Fruit fly (Drosophila melanogaster) whole organism, embryonic: ENCODE data around the gene Arfip.
A peak's percentile ranks its signal among the peaks of the same experiment; 100 is the strongest.

ENCODE experiments used
- ATbp ChIP-seq: fragments of 200-800 bp; sonication (Bioruptor generic); optimal IDR thresholded peaks from 2 replicates; lab custom pipeline; 2017; ENCODE audit warnings: missing biosample characterization, mild to moderate bottlenecking, missing genetic modification characterization, missing genetic modification reagents
- CG10959 ChIP-seq: fragments of 200-800 bp; sonication (Bioruptor generic); IDR thresholded peaks from 2 replicates; pipeline ENCODE4 v1.3.6; 2022; ENCODE audit warnings: missing biosample characterization, missing genetic modification characterization
- CG10979 ChIP-seq: fragments of 200-800 bp; sonication (Bioruptor generic); optimal IDR thresholded peaks from 2 replicates; lab custom pipeline; 2018; ENCODE audit warnings: missing biosample characterization, mild to moderate bottlenecking, missing genetic modification characterization, moderate library complexity
- CG11085 ChIP-seq: fragments of 200-800 bp; sonication (Bioruptor generic); IDR thresholded peaks from 2 replicates; pipeline ENCODE4 v1.3.6; 2022; ENCODE audit warnings: missing biosample characterization, missing genetic modification characterization
- CG11695 ChIP-seq: fragments of 200-800 bp; sonication (Bioruptor generic); IDR thresholded peaks from 3 replicates; pipeline ENCODE4 v1.3.6; 2022; ENCODE audit warnings: missing biosample characterization, missing genetic modification characterization
- CG11696 ChIP-seq: fragments of 200-800 bp; sonication (Bioruptor generic); IDR thresholded peaks from 2 replicates; pipeline ENCODE4 v1.3.6; 2022; ENCODE audit warnings: missing biosample characterization, missing genetic modification characterization
- CG12071 ChIP-seq: fragments of 200-800 bp; sonication (Bioruptor generic); optimal IDR thresholded peaks from 3 replicates; lab custom pipeline; 2018; ENCODE audit warnings: missing biosample characterization, mild to moderate bottlenecking, missing genetic modification characterization
- CG13287 ChIP-seq: fragments of 200-800 bp; sonication (Bioruptor generic); IDR thresholded peaks from 2 replicates; pipeline ENCODE4 v1.3.6; 2022; ENCODE audit warnings: missing biosample characterization, missing genetic modification characterization; ENCODE audit not compliant: partially characterized antibody
- CG14965 ChIP-seq: fragments of 200-800 bp; sonication (Bioruptor generic); optimal IDR thresholded peaks from 2 replicates; lab custom pipeline; 2016; ENCODE audit warnings: missing biosample characterization, missing genetic modification characterization, borderline replicate concordance
- CG15073 ChIP-seq: fragments of 200-800 bp; sonication (Bioruptor generic); optimal IDR thresholded peaks from 2 replicates; lab custom pipeline; 2016; ENCODE audit warnings: missing biosample characterization, missing genetic modification characterization
- CG1602 ChIP-seq: fragments of 200-800 bp; sonication (Bioruptor generic); optimal IDR thresholded peaks from 3 replicates; lab custom pipeline; 2016; ENCODE audit warnings: missing biosample characterization, missing genetic modification characterization
- CG16779 ChIP-seq: fragments of 200-800 bp; sonication (Bioruptor generic); IDR thresholded peaks from 2 replicates; pipeline ENCODE4 v1.3.6; 2022; ENCODE audit warnings: missing biosample characterization, missing genetic modification characterization
- CG16863 ChIP-seq: fragments of 200-800 bp; sonication (Bioruptor generic); optimal IDR thresholded peaks from 3 replicates; lab custom pipeline; 2016; ENCODE audit warnings: missing biosample characterization, missing genetic modification characterization
- CG2678 ChIP-seq: fragments of 200-800 bp; sonication (Bioruptor generic); optimal IDR thresholded peaks from 3 replicates; lab custom pipeline; 2019; ENCODE audit warnings: missing biosample characterization, mild to moderate bottlenecking, missing genetic modification characterization, moderate library complexity
- CG30020 ChIP-seq: fragments of 200-800 bp; optimal IDR thresholded peaks from 2 replicates; lab custom pipeline; 2019; ENCODE audit warnings: missing biosample characterization, mild to moderate bottlenecking, missing genetic modification characterization, moderate library complexity
- CG4424 ChIP-seq: fragments of 200-800 bp; sonication (Bioruptor generic); optimal IDR thresholded peaks from 3 replicates; lab custom pipeline; 2016; ENCODE audit warnings: missing biosample characterization, missing genetic modification characterization
- CG5245 ChIP-seq: fragments of 200-800 bp; sonication (Bioruptor generic); optimal IDR thresholded peaks from 3 replicates; lab custom pipeline; 2016; ENCODE audit warnings: missing biosample characterization, missing genetic modification characterization
- CG5953 ChIP-seq: fragments of 200-800 bp; sonication (Bioruptor generic); IDR thresholded peaks from 2 replicates; pipeline ENCODE4 v1.3.6; 2022; ENCODE audit warnings: missing biosample characterization, missing genetic modification characterization
- CG7271 ChIP-seq: fragments of 200-800 bp; sonication (Bioruptor generic); optimal IDR thresholded peaks from 2 replicates; lab custom pipeline; 2018; ENCODE audit warnings: missing biosample characterization, mild to moderate bottlenecking, missing genetic modification characterization, moderate library complexity
- CG7928 ChIP-seq: fragments of 200-800 bp; sonication (Bioruptor generic); optimal IDR thresholded peaks from 2 replicates; lab custom pipeline; 2017; ENCODE audit warnings: missing biosample characterization, mild to moderate bottlenecking, missing genetic modification characterization
- CG8478 ChIP-seq: fragments of >200 bp; optimal IDR thresholded peaks from 2 replicates; lab custom pipeline; 2018
- CHES-1-like ChIP-seq: fragments of 200-800 bp; sonication (Bioruptor generic); optimal IDR thresholded peaks from 2 replicates; lab custom pipeline; 2016; ENCODE audit warnings: missing biosample characterization, missing genetic modification characterization
- CTCF ChIP-seq: fragments of 200-800 bp; sonication (Bioruptor generic); optimal IDR thresholded peaks from 2 replicates; lab custom pipeline; 2017; ENCODE audit warnings: missing biosample characterization, mild to moderate bottlenecking, missing genetic modification characterization, moderate library complexity
- HLH4C ChIP-seq: fragments of 200-800 bp; sonication (Bioruptor generic); IDR thresholded peaks from 3 replicates; pipeline ENCODE4 v1.3.6; 2022; ENCODE audit warnings: missing biosample characterization, missing genetic modification characterization; ENCODE audit not compliant: partially characterized antibody
- NFAT ChIP-seq: fragments of 200-800 bp; sonication (Bioruptor generic); IDR thresholded peaks from 2 replicates; pipeline ENCODE4 v1.3.6; 2022; ENCODE audit warnings: missing biosample characterization, missing genetic modification characterization
- Neu2 ChIP-seq: fragments of 200-800 bp; sonication (Bioruptor generic); optimal IDR thresholded peaks from 3 replicates; lab custom pipeline; 2016; ENCODE audit warnings: missing biosample characterization, missing genetic modification characterization, borderline replicate concordance
- Optix ChIP-seq: fragments of 200-800 bp; sonication (Bioruptor generic); IDR thresholded peaks from 3 replicates; pipeline ENCODE4 v1.3.6; 2022; ENCODE audit warnings: missing biosample characterization, missing genetic modification characterization
- Rx ChIP-seq: fragments of 200-800 bp; sonication (Bioruptor generic); IDR thresholded peaks from 2 replicates; pipeline ENCODE4 v1.3.6; 2022; ENCODE audit warnings: missing biosample characterization, missing genetic modification characterization
- Scr ChIP-seq: fragments of 200-800 bp; sonication (Bioruptor generic); IDR thresholded peaks from 2 replicates; pipeline ENCODE4 v1.3.6; 2022; ENCODE audit warnings: missing biosample characterization, missing genetic modification characterization; ENCODE audit not compliant: partially characterized antibody
- Xbp1 ChIP-seq: fragments of 200-800 bp; sonication (Bioruptor generic); optimal IDR thresholded peaks from 3 replicates; lab custom pipeline; 2016; ENCODE audit warnings: missing biosample characterization, mild to moderate bottlenecking, missing genetic modification characterization
- ap ChIP-seq: fragments of 200-800 bp; sonication (Bioruptor generic); IDR thresholded peaks from 2 replicates; pipeline ENCODE4 v1.3.6; 2022; ENCODE audit warnings: missing biosample characterization, missing genetic modification characterization
- ash1 ChIP-seq: fragments of 200-800 bp; sonication (Bioruptor generic); optimal IDR thresholded peaks from 2 replicates; lab custom pipeline; 2018; ENCODE audit warnings: missing biosample characterization, mild to moderate bottlenecking, missing genetic modification characterization
- cwo ChIP-seq: fragments of 200-800 bp; sonication (Bioruptor generic); optimal IDR thresholded peaks from 3 replicates; lab custom pipeline; 2017; ENCODE audit warnings: missing biosample characterization, missing genetic modification characterization, mild to moderate bottlenecking, moderate library complexity, missing genetic modification reagents
- da ChIP-seq: fragments of 200-800 bp; sonication (Bioruptor generic); optimal IDR thresholded peaks from 2 replicates; lab custom pipeline; 2016; ENCODE audit warnings: missing biosample characterization, missing genetic modification characterization
- ewg ChIP-seq: fragments of 200-800 bp; sonication (Bioruptor generic); optimal IDR thresholded peaks from 3 replicates; lab custom pipeline; 2017; ENCODE audit warnings: mild to moderate bottlenecking, missing biosample characterization, missing genetic modification reagents, missing genetic modification characterization
- fd3F ChIP-seq: fragments of 200-800 bp; sonication (Bioruptor generic); optimal IDR thresholded peaks from 2 replicates; lab custom pipeline; 2018; ENCODE audit warnings: missing biosample characterization, mild to moderate bottlenecking, missing genetic modification characterization, moderate library complexity
- fd64A ChIP-seq: fragments of 200-800 bp; sonication (Bioruptor generic); optimal IDR thresholded peaks from 3 replicates; lab custom pipeline; 2018; ENCODE audit warnings: missing biosample characterization, mild to moderate bottlenecking, missing genetic modification characterization
- mld ChIP-seq: fragments of 200-800 bp; sonication (Bioruptor generic); IDR thresholded peaks from 3 replicates; pipeline ENCODE4 v1.3.6; 2022; ENCODE audit warnings: missing biosample characterization, missing genetic modification characterization; ENCODE audit not compliant: partially characterized antibody
- nmo ChIP-seq: fragments of 200-800 bp; sonication (Bioruptor generic); optimal IDR thresholded peaks from 2 replicates; lab custom pipeline; 2018; ENCODE audit warnings: missing biosample characterization, mild to moderate bottlenecking, missing genetic modification characterization, moderate library complexity
- org-1 ChIP-seq: fragments of 200-800 bp; sonication (Bioruptor generic); optimal IDR thresholded peaks from 2 replicates; lab custom pipeline; 2017; ENCODE audit warnings: missing biosample characterization, missing genetic modification characterization
- pfk ChIP-seq: fragments of 200-800 bp; sonication (Bioruptor generic); optimal IDR thresholded peaks from 2 replicates; lab custom pipeline; 2018; ENCODE audit warnings: missing biosample characterization, mild to moderate bottlenecking, missing genetic modification characterization, moderate library complexity
- prd ChIP-seq, 3 experiments: fragments of >200 bp in 2 of 3; fragments of 200-800 bp in 1 of 3; sonication (Bioruptor generic) in 1 of 3; optimal IDR thresholded peaks in 2 of 3; IDR thresholded peaks in 1 of 3; 2 replicates in 2 of 3; 3 replicates in 1 of 3; pipeline versions ENCODE4 v1.3.6 to Lab custom; 2017 to 2022; ENCODE audit warnings: missing biosample characterization in 1 of 3, missing genetic modification characterization in 1 of 3
- pros ChIP-seq: fragments of 200-800 bp; sonication (Bioruptor generic); optimal IDR thresholded peaks from 3 replicates; lab custom pipeline; 2019; ENCODE audit warnings: missing biosample characterization, mild to moderate bottlenecking, missing genetic modification characterization, moderate library complexity
- sc ChIP-seq, 3 experiments: fragments of >200 bp in 2 of 3; fragments of 200-800 bp in 1 of 3; sonication (Bioruptor generic) in 1 of 3; optimal IDR thresholded peaks; 2 replicates in 2 of 3; 3 replicates in 1 of 3; lab custom pipeline; 2017; ENCODE audit warnings: mild to moderate bottlenecking in 1 of 3, missing biosample characterization in 1 of 3, missing genetic modification characterization in 1 of 3, missing genetic modification reagents in 1 of 3
- schlank ChIP-seq: fragments of 200-800 bp; sonication (Bioruptor generic); optimal IDR thresholded peaks from 2 replicates; lab custom pipeline; 2018; ENCODE audit warnings: missing biosample characterization, mild to moderate bottlenecking, missing genetic modification characterization
- scrt ChIP-seq: fragments of 200-800 bp; sonication (Bioruptor generic); optimal IDR thresholded peaks from 2 replicates; lab custom pipeline; 2018; ENCODE audit warnings: missing biosample characterization, mild to moderate bottlenecking, missing genetic modification characterization, moderate library complexity
- sens-2 ChIP-seq: fragments of 200-800 bp; sonication (Bioruptor generic); IDR thresholded peaks from 2 replicates; pipeline ENCODE4 v1.3.6; 2022; ENCODE audit warnings: missing biosample characterization, missing genetic modification characterization
- slp2 ChIP-seq: fragments of 200-800 bp; sonication (Bioruptor generic); optimal IDR thresholded peaks from 2 replicates; lab custom pipeline; 2016; ENCODE audit warnings: missing biosample characterization, missing genetic modification characterization
- ttk ChIP-seq: fragments of 200-800 bp; sonication (Bioruptor generic); IDR thresholded peaks from 2 replicates; pipeline ENCODE4 v2.1.2; 2022; ENCODE audit warnings: missing biosample characterization, missing genetic modification characterization
- unpg ChIP-seq: fragments of 200-800 bp; sonication (Bioruptor generic); optimal IDR thresholded peaks from 3 replicates; lab custom pipeline; 2018; ENCODE audit warnings: missing biosample characterization, mild to moderate bottlenecking, missing genetic modification characterization, moderate library complexity

Gene Arfip

dm6 chr3R:11226496-11226895 lies 8.3 kb downstream of the Arfip start, which contains the start of gene CG17726 (continued):
- TF ChIP-seq Xbp1 (GFP tag; lab: Kevin White, UChicago) (peak; percentile 98), Optix (peak; percentile 58; the same call in 1 of the 3 replicates), CG13287 (GFP tag; lab: Robert Waterston, UW) (peak; percentile 56; the same call in 1 of the 2 replicates), CG15073 (GFP tag; lab: Kevin White, UChicago) (peak; percentile 71), HLH4C (GFP tag; lab: Robert Waterston, UW) (no peak), CG2678 (tag; lab: Kevin White, UChicago) (peak; percentile 98), unpg (GFP tag; lab: Kevin White, UChicago) (peak; percentile 99), scrt (GFP tag; lab: Kevin White, UChicago) (no peak), NFAT (GFP tag; lab: Robert Waterston, UW) (peak; percentile 90), CTCF (GFP tag; lab: Kevin White, UChicago) (peak; percentile 36), CG5245 (GFP tag; lab: Kevin White, UChicago) (peak; percentile 84), ewg (peak; percentile 93), CG16779 (peak; percentile 90), fd64A (GFP tag; lab: Kevin White, UChicago) (peak; percentile 3), prd (optimal IDR thresholded peaks at IDR 0.05; lab: Kevin White, UChicago) (no peak), prd (GFP tag; IDR thresholded peaks at IDR 0.05; lab: Robert Waterston, UW) (peak; percentile 99), pros (GFP tag; lab: Kevin White, UChicago) (peak; percentile 38), Neu2 (no peak), cwo (GFP tag; lab: Kevin White, UChicago) (peak; percentile 89), CG11696 (GFP tag; lab: Robert Waterston, UW) (peak; percentile 94), ttk (peak; percentile 98), CG30020 (tag; lab: Kevin White, UChicago) (peak; percentile 87), Rx (GFP tag; lab: Robert Waterston, UW) (peak; percentile 95), da (peak; percentile 88), ap (peak; percentile 99), CG4424 (peak; percentile 97), ATbp (GFP tag; lab: Kevin White, UChicago) (peak; percentile 95), pfk (no peak), CG10959 (GFP tag; lab: Robert Waterston, UW) (peak; percentile 96), CG11085 (GFP tag; lab: Robert Waterston, UW) (peak; percentile 89), schlank (tag; lab: Kevin White, UChicago) (peak; percentile 88), sc (optimal IDR thresholded peaks at IDR 0.05; lab: Kevin White, UChicago) (no peak), sc (GFP tag; optimal IDR thresholded peaks at IDR 0.05; lab: Kevin White, UChicago) (peak; percentile 92), nmo (GFP tag; lab: Kevin White, UChicago) (peak; percentile 99), CG16863 (GFP tag; lab: Kevin White, UChicago) (peak; percentile 90), CG10979 (tag; lab: Kevin White, UChicago) (peak; percentile 97), CG5953 (peak; percentile 97), mld (GFP tag; lab: Robert Waterston, UW) (no peak), sens-2 (peak; percentile 97), CG8478 (lab: Kevin White, UChicago) (no peak), CG1602 (peak; percentile 98), Scr (GFP tag; lab: Robert Waterston, UW) (no peak), org-1 (GFP tag; lab: Kevin White, UChicago) (peak; percentile 93), CG7271 (tag; lab: Kevin White, UChicago) (peak; percentile 93), ash1 (GFP tag; lab: Kevin White, UChicago) (peak; percentile 9), fd3F (GFP tag; lab: Kevin White, UChicago) (peak; percentile 97), CG12071 (GFP tag; lab: Kevin White, UChicago) (peak; percentile 90), CG7928 (GFP tag; lab: Kevin White, UChicago) (peak; percentile 65), CHES-1-like (GFP tag; lab: Kevin White, UChicago) (peak; percentile 84), CG11695 (GFP tag; lab: Robert Waterston, UW) (peak; percentile 98), slp2 (GFP tag; lab: Kevin White, UChicago) (peak; percentile 84), CG14965 (no peak)
